Fruit fly (Drosophila melanogaster) whole organism, prepupa: ENCODE measurements around the gene Pnn.

Source experiments
- Blimp-1 ChIP-seq: fragments of 200-800 bp; sonication (Bioruptor generic); optimal IDR thresholded peaks from 3 replicates; lab custom pipeline; 2017; ENCODE audit warnings: missing biosample characterization, missing genetic modification characterization, mild to moderate bottlenecking, moderate library complexity, missing genetic modification reagents
- CG10631 ChIP-seq: fragments of 200-800 bp; sonication (Bioruptor generic); optimal IDR thresholded peaks from 2 replicates; lab custom pipeline; 2016; ENCODE audit warnings: missing biosample characterization, missing genetic modification characterization
- CG10669 ChIP-seq: fragments of 200-800 bp; sonication (Bioruptor generic); optimal IDR thresholded peaks from 3 replicates; lab custom pipeline; 2018; ENCODE audit warnings: missing biosample characterization, mild to moderate bottlenecking, missing genetic modification characterization, moderate library complexity
- CG11294 ChIP-seq: fragments of 200-800 bp; sonication (Bioruptor generic); IDR thresholded peaks from 2 replicates; pipeline ENCODE4 v1.3.6; 2022; ENCODE audit warnings: missing biosample characterization, missing genetic modification characterization
- CG1621 ChIP-seq: fragments of 200-800 bp; sonication (Bioruptor generic); optimal IDR thresholded peaks from 3 replicates; lab custom pipeline; 2018; ENCODE audit warnings: missing biosample characterization, mild to moderate bottlenecking, missing genetic modification characterization
- CG16779 ChIP-seq: fragments of 200-800 bp; sonication (Bioruptor generic); optimal IDR thresholded peaks from 3 replicates; lab custom pipeline; 2017; ENCODE audit warnings: missing biosample characterization, mild to moderate bottlenecking, missing genetic modification characterization
- CG3032 ChIP-seq: fragments of 200-800 bp; optimal IDR thresholded peaks from 2 replicates; lab custom pipeline; 2019; ENCODE audit warnings: missing biosample characterization, mild to moderate bottlenecking, missing genetic modification characterization, moderate library complexity
- CG31627 ChIP-seq: fragments of 200-800 bp; sonication (Bioruptor generic); optimal IDR thresholded peaks from 3 replicates; lab custom pipeline; 2016; ENCODE audit warnings: missing biosample characterization, missing genetic modification characterization
- CG6276 ChIP-seq: fragments of 200-800 bp; sonication (Bioruptor generic); optimal IDR thresholded peaks from 2 replicates; lab custom pipeline; 2017; ENCODE audit warnings: missing biosample characterization, mild to moderate bottlenecking, missing genetic modification characterization
- CG6792 ChIP-seq: fragments of 200-800 bp; sonication (Bioruptor generic); optimal IDR thresholded peaks from 3 replicates; lab custom pipeline; 2016; ENCODE audit warnings: missing biosample characterization, missing genetic modification characterization
- CG6808 ChIP-seq: fragments of 200-800 bp; sonication (Bioruptor generic); optimal IDR thresholded peaks from 3 replicates; lab custom pipeline; 2017; ENCODE audit warnings: missing biosample characterization, missing genetic modification characterization, mild to moderate bottlenecking, moderate library complexity, missing genetic modification reagents
- CG6854 ChIP-seq: fragments of 200-800 bp; sonication (Bioruptor generic); optimal IDR thresholded peaks from 2 replicates; lab custom pipeline; 2017; ENCODE audit warnings: missing biosample characterization, mild to moderate bottlenecking, missing genetic modification characterization
- CG7368 ChIP-seq: fragments of 200-800 bp; sonication (Bioruptor generic); optimal IDR thresholded peaks from 3 replicates; lab custom pipeline; 2016; ENCODE audit warnings: missing biosample characterization, missing genetic modification characterization
- Eip75B ChIP-seq: fragments of 200-800 bp; sonication (Bioruptor generic); optimal IDR thresholded peaks from 3 replicates; lab custom pipeline; 2016; ENCODE audit warnings: missing biosample characterization, missing genetic modification characterization
- Eip78C ChIP-seq: fragments of 200-800 bp; sonication (Bioruptor generic); peaks from one replicate; lab custom pipeline; 2016; ENCODE audit warnings: missing biosample characterization, missing genetic modification characterization
- Ets96B ChIP-seq: fragments of 200-800 bp; optimal IDR thresholded peaks from 2 replicates; lab custom pipeline; 2019; ENCODE audit warnings: missing biosample characterization, mild to moderate bottlenecking, missing genetic modification characterization, moderate library complexity
- Gug ChIP-seq: fragments of 200-800 bp; sonication (Bioruptor generic); IDR thresholded peaks from 2 replicates; pipeline ENCODE4 v1.3.6; 2022; ENCODE audit warnings: missing biosample characterization, missing genetic modification characterization
- Hr38 ChIP-seq: sonication (Bioruptor generic); optimal IDR thresholded peaks from 2 replicates; lab custom pipeline; 2016; ENCODE audit warnings: missing biosample characterization, missing genetic modification characterization
- Met ChIP-seq: fragments of 200-800 bp; sonication (Bioruptor generic); optimal IDR thresholded peaks from 3 replicates; lab custom pipeline; 2016; ENCODE audit warnings: missing biosample characterization, missing genetic modification characterization
- Sox14 ChIP-seq: fragments of 200-800 bp; sonication (Bioruptor generic); optimal IDR thresholded peaks from 3 replicates; lab custom pipeline; 2016; ENCODE audit warnings: missing biosample characterization, missing genetic modification characterization
- cyc ChIP-seq: fragments of 200-800 bp; sonication (Bioruptor generic); optimal IDR thresholded peaks from 3 replicates; lab custom pipeline; 2016; ENCODE audit warnings: missing biosample characterization, missing genetic modification characterization
- dsx ChIP-seq: fragments of 200-800 bp; optimal IDR thresholded peaks from 3 replicates; lab custom pipeline; 2019; ENCODE audit warnings: missing biosample characterization, mild to moderate bottlenecking, missing genetic modification characterization, moderate library complexity; ENCODE audit not compliant: poor library complexity, severe bottlenecking
- esn ChIP-seq: fragments of 200-800 bp; sonication (Bioruptor generic); optimal IDR thresholded peaks from 2 replicates; lab custom pipeline; 2016; ENCODE audit warnings: missing biosample characterization, mild to moderate bottlenecking, missing genetic modification characterization, moderate library complexity
- fd59A ChIP-seq: fragments of 200-800 bp; sonication (Bioruptor generic); optimal IDR thresholded peaks from 2 replicates; lab custom pipeline; 2017; ENCODE audit warnings: missing biosample characterization, mild to moderate bottlenecking, missing genetic modification characterization, missing genetic modification reagents
- fd85E ChIP-seq: fragments of 200-800 bp; sonication (Bioruptor generic); optimal IDR thresholded peaks from 3 replicates; lab custom pipeline; 2016; ENCODE audit warnings: missing biosample characterization, missing genetic modification characterization
- fkh ChIP-seq: fragments of 200-800 bp; sonication (Bioruptor generic); optimal IDR thresholded peaks from 3 replicates; lab custom pipeline; 2017; ENCODE audit warnings: missing biosample characterization, mild to moderate bottlenecking, missing genetic modification characterization, moderate library complexity
- lz ChIP-seq: fragments of 200-800 bp; sonication (Bioruptor generic); optimal IDR thresholded peaks from 3 replicates; lab custom pipeline; 2016; ENCODE audit warnings: missing biosample characterization, missing genetic modification characterization
- net ChIP-seq: fragments of 200-800 bp; sonication (Bioruptor generic); optimal IDR thresholded peaks from 3 replicates; lab custom pipeline; 2016; ENCODE audit warnings: missing biosample characterization, missing genetic modification characterization
- pdm3 ChIP-seq: fragments of 200-800 bp; sonication (Bioruptor generic); optimal IDR thresholded peaks from 3 replicates; lab custom pipeline; 2016; ENCODE audit warnings: missing biosample characterization, missing genetic modification characterization
- spab ChIP-seq: fragments of 200-800 bp; sonication (Bioruptor generic); optimal IDR thresholded peaks from 2 replicates; lab custom pipeline; 2017; ENCODE audit warnings: missing biosample characterization, mild to moderate bottlenecking, missing genetic modification characterization, missing genetic modification reagents
- svp ChIP-seq: fragments of 200-800 bp; sonication (Bioruptor generic); peaks from one replicate; lab custom pipeline; 2016; ENCODE audit warnings: missing biosample characterization, missing genetic modification characterization

The Pnn gene

DNA sequence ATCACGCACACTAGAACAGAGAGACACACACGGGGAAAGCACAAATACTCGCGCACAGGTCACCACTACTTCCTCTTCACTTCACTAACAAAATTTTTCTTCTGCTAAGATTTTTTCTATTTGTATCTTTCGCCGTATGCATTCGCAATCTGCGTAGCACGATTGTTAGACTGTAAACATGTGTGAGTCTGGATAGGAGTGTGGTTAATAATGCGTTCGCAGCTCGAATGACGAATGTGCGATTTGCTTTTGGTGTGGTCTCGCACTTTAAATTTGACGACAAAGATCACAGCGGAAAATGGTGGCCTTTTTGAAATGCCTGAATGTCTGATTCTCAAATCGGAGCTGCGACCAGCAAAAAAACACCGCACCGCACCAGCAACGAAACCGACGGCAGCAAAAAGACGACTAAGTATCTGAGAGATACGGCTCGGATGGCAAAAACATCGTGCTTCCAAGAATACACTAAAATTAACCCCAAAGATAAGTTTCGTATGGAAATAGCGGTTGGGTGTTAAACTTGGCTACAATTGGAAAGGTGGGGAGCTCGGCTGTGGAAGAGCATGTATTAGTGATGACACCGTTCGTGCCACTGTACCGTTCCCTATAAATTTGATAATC, 35.6 kb upstream of the Pnn start, which contains the start of gene Unc-115a:
Gene Unc-115a (minus strand): TSS at position 410 of the 621 bp plus-strand sequence.
- no peak for TF ChIP-seq CG6808 (GFP tag; lab: Kevin White, UChicago)
- no peak for TF ChIP-seq CG6276 (GFP tag; lab: Kevin White, UChicago)
- peak; percentile 35 for TF ChIP-seq fkh (GFP tag; lab: Kevin White, UChicago)
- peak; percentile 81 for TF ChIP-seq CG1621 (tag; lab: Kevin White, UChicago)
- peak; percentile 69 for TF ChIP-seq Sox14 (GFP tag; lab: Kevin White, UChicago)
- no peak for TF ChIP-seq pdm3 (GFP tag; lab: Kevin White, UChicago)
- peak; percentile 4 for TF ChIP-seq CG31627
- no peak for TF ChIP-seq Blimp-1
- peak; percentile 11 for TF ChIP-seq Ets96B
- TF ChIP-seq Gug (GFP tag; lab: Robert Waterston, UW), result no peak
- TF ChIP-seq cyc, result peak; percentile 1
- peak; percentile 55 for TF ChIP-seq esn (GFP tag; lab: Kevin White, UChicago)
- TF ChIP-seq CG3032 (tag; lab: Kevin White, UChicago), result peak; percentile 36
- no peak for TF ChIP-seq CG6792 (GFP tag; lab: Kevin White, UChicago)
- peak; percentile 28 for TF ChIP-seq CG6854 (GFP tag; lab: Kevin White, UChicago)
- TF ChIP-seq lz (GFP tag; lab: Kevin White, UChicago), result peak; percentile 38
- peak; percentile 60 for TF ChIP-seq dsx (GFP tag; lab: Kevin White, UChicago)

DNA sequence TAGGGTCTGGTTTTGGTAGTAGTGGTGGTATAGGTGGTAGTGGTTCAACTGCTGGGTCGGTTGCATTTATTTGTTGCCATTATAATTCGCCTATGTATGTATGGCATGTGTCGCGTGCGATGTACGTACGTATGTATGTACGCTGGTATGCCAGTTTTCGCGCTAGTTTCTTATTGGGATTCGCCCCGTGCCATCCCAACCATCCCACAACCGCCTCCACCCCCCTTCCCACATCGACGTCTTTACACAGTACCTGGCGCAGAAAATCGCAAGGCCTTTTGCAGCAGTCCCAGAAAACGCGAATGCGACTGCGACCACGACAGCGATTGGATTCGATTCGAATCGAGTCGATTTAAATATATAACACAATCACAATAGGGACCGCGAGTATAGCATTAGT, 30.5 kb upstream of the Pnn start:
- TF ChIP-seq CG16779 (tag; lab: Kevin White, UChicago), result no peak
- TF ChIP-seq CG7368, result no peak
- TF ChIP-seq net (GFP tag; lab: Kevin White, UChicago), result no peak
- no peak for TF ChIP-seq Eip75B (GFP tag; lab: Kevin White, UChicago)
- TF ChIP-seq CG6854 (GFP tag; lab: Kevin White, UChicago), result no peak
- TF ChIP-seq fkh (GFP tag; lab: Kevin White, UChicago), result no peak
- no peak for TF ChIP-seq Met
- no peak for TF ChIP-seq Ets96B
- TF ChIP-seq, all 60 proteins: peak for 0

DNA sequence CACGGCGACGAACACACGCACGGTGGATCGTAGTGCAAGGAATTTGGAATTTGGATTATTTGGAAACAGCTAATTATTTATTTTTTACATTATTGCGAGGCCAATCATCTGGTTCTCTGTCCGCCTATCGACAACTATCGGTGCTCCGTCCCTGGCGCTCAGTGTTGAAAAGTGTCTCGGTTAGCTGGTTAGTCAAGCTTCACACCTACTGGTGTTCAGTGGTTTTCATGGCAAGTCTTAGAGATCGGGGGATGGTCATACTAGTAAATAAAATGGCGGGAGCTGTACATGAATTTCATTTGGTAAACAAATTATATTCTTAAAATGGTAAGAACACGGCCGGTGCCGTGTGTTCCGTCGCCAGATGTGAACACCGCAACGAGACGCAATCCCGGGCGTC, 29.8 kb upstream of the Pnn start, which contains the start of the genes trbd and dmt:
Gene trbd (minus strand): TSS at position 152 of the 400 bp plus-strand sequence.
Gene dmt (plus strand): TSS at position 257 of the 400 bp plus-strand sequence.
- TF ChIP-seq Blimp-1 (peak; percentile 41), svp (GFP tag; lab: Kevin White, UChicago) (no peak), fkh (GFP tag; lab: Kevin White, UChicago) (peak; percentile 99), CG6854 (GFP tag; lab: Kevin White, UChicago) (peak; percentile 75), CG10669 (no peak), spab (no peak)

dm6 chr3R:9725121-9725956, 15.4 kb upstream of the Pnn start, which contains the start of gene hyd:
Gene hyd, minus strand, starts transcription at chr3R:9725615.
- TF ChIP-seq Blimp-1 (no peak), Hr38 (GFP tag; lab: Kevin White, UChicago) (no peak), fkh (GFP tag; lab: Kevin White, UChicago) (peak; percentile 55)
- TF ChIP-seq, all 60 proteins: peak for 1

- TF ChIP-seq pdm3 (GFP tag; lab: Kevin White, UChicago), result no peak
- TF ChIP-seq CG10631 (GFP tag; lab: Kevin White, UChicago), result no peak
- no peak for TF ChIP-seq CG11294 (GFP tag; lab: Robert Waterston, UW)
- no peak for TF ChIP-seq fd85E (GFP tag; lab: Kevin White, UChicago)
- no peak for TF ChIP-seq Eip78C (GFP tag; lab: Kevin White, UChicago)
- no peak for TF ChIP-seq fd59A (GFP tag; lab: Kevin White, UChicago)
- TF ChIP-seq, all 60 proteins: peak for 0
These were observed 9.9 kb upstream of the Pnn start, which contains the start of gene FoxP for dm6 chr3R:9730784-9731183. Gene FoxP, minus strand, starts transcription at chr3R:9730872.
